Worm (Caenorhabditis elegans): ENCODE results near the gene srh-247.

ce11 chrV:2942247-2942646, 8.3 kb upstream of the srh-247 start:
- TF ChIP-seq lsy-2 (tag; optimal IDR thresholded peaks at IDR 0.05) (no peak), nhr-6 (tag; optimal IDR thresholded peaks at IDR 0.05) (no peak), nhr-237 (tag; optimal IDR thresholded peaks at IDR 0.05) (no peak), ama-1 (optimal IDR thresholded peaks at IDR 0.05) (no peak), mdl-1 (tag; optimal IDR thresholded peaks at IDR 0.05) (no peak), R02D3.7 (tag; optimal IDR thresholded peaks at IDR 0.05) (no peak), skn-1 (tag; optimal IDR thresholded peaks at IDR 0.05) (no peak), unc-39 (tag; optimal IDR thresholded peaks at IDR 0.05) (no peak), snpc-4 (tag; optimal IDR thresholded peaks at IDR 0.05) (no peak), lin-11 (tag; optimal IDR thresholded peaks at IDR 0.05) (no peak)
